Worm (Caenorhabditis elegans) whole organism, late embryonic: ENCODE results near the gene txt-18.

Experiments used
- C08G9.2 ChIP-seq: sonication (generic microtip); optimal IDR thresholded peaks from 2 replicates; lab custom pipeline; 2016; ENCODE audit warnings: mild to moderate bottlenecking, missing genetic modification characterization, moderate library complexity, missing compliant biosample characterization
- C38D4.7 ChIP-seq: fragments of 200-800 bp; sonication (Bioruptor generic); optimal IDR thresholded peaks from 2 replicates; lab custom pipeline; 2018; ENCODE audit warnings: mild to moderate bottlenecking, missing genetic modification characterization, moderate library complexity, missing compliant biosample characterization
- F13H6.1 ChIP-seq: sonication (generic microtip); optimal IDR thresholded peaks from 2 replicates; lab custom pipeline; 2016; ENCODE audit warnings: missing genetic modification characterization, missing compliant biosample characterization
- ama-1 ChIP-seq: fragments of 150-350 bp; optimal IDR thresholded peaks from 2 replicates; lab custom pipeline; 2014
- ceh-18 ChIP-seq: sonication (generic microtip); optimal IDR thresholded peaks from 2 replicates; lab custom pipeline; 2016; ENCODE audit warnings: missing genetic modification characterization, missing compliant biosample characterization
- ceh-19 ChIP-seq: fragments of 200-800 bp; sonication (Bioruptor generic); optimal IDR thresholded peaks from 2 replicates; lab custom pipeline; 2018; ENCODE audit warnings: mild to moderate bottlenecking, missing genetic modification characterization, missing compliant biosample characterization
- ceh-2 ChIP-seq: sonication (generic microtip); optimal IDR thresholded peaks from 2 replicates; lab custom pipeline; 2016; ENCODE audit warnings: missing genotype, missing genetic modification characterization, missing compliant biosample characterization
- ceh-22 ChIP-seq: sonication (generic microtip); optimal IDR thresholded peaks from 2 replicates; lab custom pipeline; 2017; ENCODE audit warnings: missing biosample characterization, missing genetic modification characterization
- ceh-30 ChIP-seq: fragments of 150-350 bp; optimal IDR thresholded peaks from 2 replicates; lab custom pipeline; 2014; ENCODE audit warnings: missing biosample characterization, missing genetic modification characterization
- ceh-34 ChIP-seq: sonication (generic microtip); optimal IDR thresholded peaks from 2 replicates; lab custom pipeline; 2016; ENCODE audit warnings: mild to moderate bottlenecking, missing genetic modification characterization, missing compliant biosample characterization
- ceh-45 ChIP-seq: fragments of 200-800 bp; sonication (Bioruptor generic); IDR thresholded peaks from 2 replicates; pipeline ENCODE4 v1.3.6; 2022; ENCODE audit warnings: missing genetic modification reagents, missing genetic modification characterization, missing compliant biosample characterization
- ceh-48 ChIP-seq: sonication (generic microtip); optimal IDR thresholded peaks from 2 replicates; lab custom pipeline; 2016; ENCODE audit warnings: missing genetic modification characterization, inconsistent platforms, missing compliant biosample characterization
- che-1 ChIP-seq: sonication (generic microtip); optimal IDR thresholded peaks from 2 replicates; lab custom pipeline; 2016; ENCODE audit warnings: mild to moderate bottlenecking, missing genetic modification characterization, missing compliant biosample characterization
- dve-1 ChIP-seq: sonication (generic microtip); optimal IDR thresholded peaks from 2 replicates; lab custom pipeline; 2017; ENCODE audit warnings: antibody characterized with exemption, mild to moderate bottlenecking, missing genetic modification characterization, missing compliant biosample characterization
- elt-2 ChIP-seq: sonication (generic microtip); optimal IDR thresholded peaks from 2 replicates; lab custom pipeline; 2016; ENCODE audit warnings: missing genetic modification reagents, missing genetic modification characterization, missing compliant biosample characterization
- elt-4 ChIP-seq: sonication (generic microtip); optimal IDR thresholded peaks from 2 replicates; lab custom pipeline; 2016; ENCODE audit warnings: missing genetic modification characterization, missing compliant biosample characterization
- eyg-1 ChIP-seq: sonication (generic microtip); optimal IDR thresholded peaks from 2 replicates; lab custom pipeline; 2016; ENCODE audit warnings: missing genotype, missing genetic modification characterization, missing compliant biosample characterization
- fax-1 ChIP-seq: sonication (generic microtip); optimal IDR thresholded peaks from 2 replicates; lab custom pipeline; 2016; ENCODE audit warnings: missing genotype, missing genetic modification characterization, missing compliant biosample characterization
- fkh-10 ChIP-seq: fragments of 150-350 bp; optimal IDR thresholded peaks from 2 replicates; lab custom pipeline; 2014; ENCODE audit warnings: missing biosample characterization, missing genetic modification reagents, missing genetic modification characterization
- fkh-6 ChIP-seq: sonication (generic microtip); optimal IDR thresholded peaks from 2 replicates; lab custom pipeline; 2016; ENCODE audit warnings: missing genetic modification characterization, missing compliant biosample characterization
- gmeb-2 ChIP-seq: sonication (generic microtip); optimal IDR thresholded peaks from 2 replicates; lab custom pipeline; 2016; ENCODE audit warnings: missing genetic modification characterization, inconsistent platforms, missing compliant biosample characterization
- hlh-13 ChIP-seq: fragments of 200-800 bp; sonication (Bioruptor generic); optimal IDR thresholded peaks from 2 replicates; lab custom pipeline; 2018; ENCODE audit warnings: mild to moderate bottlenecking, missing genetic modification characterization, missing compliant biosample characterization
- hlh-30 ChIP-seq: sonication (generic microtip); optimal IDR thresholded peaks from 2 replicates; lab custom pipeline; 2017; ENCODE audit warnings: antibody characterized with exemption, missing genetic modification characterization, missing compliant biosample characterization; ENCODE audit not compliant: insufficient read depth
- lim-6 ChIP-seq: sonication (generic microtip); optimal IDR thresholded peaks from 2 replicates; lab custom pipeline; 2016; ENCODE audit warnings: missing genetic modification characterization, missing compliant biosample characterization
- madf-2 ChIP-seq: sonication (generic microtip); optimal IDR thresholded peaks from 2 replicates; lab custom pipeline; 2017; ENCODE audit warnings: missing genetic modification characterization, missing compliant biosample characterization
- nfya-1 ChIP-seq: sonication (generic microtip); optimal IDR thresholded peaks from 2 replicates; lab custom pipeline; 2017; ENCODE audit warnings: missing genetic modification characterization, mild to moderate bottlenecking, missing compliant biosample characterization, antibody characterized with exemption, moderate library complexity
- pag-3 ChIP-seq: sonication (generic microtip); optimal IDR thresholded peaks from 2 replicates; lab custom pipeline; 2016; ENCODE audit warnings: missing compliant biosample characterization, missing genetic modification characterization, borderline replicate concordance
- pat-9 ChIP-seq: fragments of 200-800 bp; sonication (Bioruptor generic); optimal IDR thresholded peaks from 2 replicates; lab custom pipeline; 2018; ENCODE audit warnings: mild to moderate bottlenecking, missing genetic modification characterization, moderate library complexity, missing compliant biosample characterization
- pax-1 ChIP-seq: fragments of 150-350 bp; optimal IDR thresholded peaks from 2 replicates; lab custom pipeline; 2014; ENCODE audit warnings: missing biosample characterization, missing genetic modification characterization
- pros-1 ChIP-seq: fragments of 150-350 bp; optimal IDR thresholded peaks from 2 replicates; lab custom pipeline; 2014; ENCODE audit warnings: missing biosample characterization, missing genetic modification reagents, missing genetic modification characterization
- rnt-1 ChIP-seq: sonication (generic microtip); optimal IDR thresholded peaks from 2 replicates; lab custom pipeline; 2016; ENCODE audit warnings: missing genetic modification characterization, missing compliant biosample characterization
- sox-2 ChIP-seq: fragments of 200-800 bp; sonication (Bioruptor generic); IDR thresholded peaks from 2 replicates; pipeline ENCODE4 v1.3.6; 2022; ENCODE audit warnings: missing genetic modification reagents, missing genetic modification characterization, missing compliant biosample characterization
- syd-9 ChIP-seq: sonication (generic microtip); optimal IDR thresholded peaks from 2 replicates; lab custom pipeline; 2016; ENCODE audit warnings: mild to moderate bottlenecking, missing genetic modification characterization, moderate library complexity, missing compliant biosample characterization
- tbx-7 ChIP-seq: sonication (generic microtip); optimal IDR thresholded peaks from 2 replicates; lab custom pipeline; 2016; ENCODE audit warnings: missing genotype, missing genetic modification characterization, missing compliant biosample characterization
- unc-42 ChIP-seq: sonication (generic microtip); optimal IDR thresholded peaks from 2 replicates; lab custom pipeline; 2016; ENCODE audit warnings: missing genotype, missing genetic modification characterization, missing compliant biosample characterization
- zip-5 ChIP-seq: sonication (generic microtip); optimal IDR thresholded peaks from 2 replicates; lab custom pipeline; 2016; ENCODE audit warnings: missing genetic modification characterization, missing compliant biosample characterization
- ztf-16 ChIP-seq: sonication (generic microtip); optimal IDR thresholded peaks from 2 replicates; lab custom pipeline; 2017; ENCODE audit warnings: missing genetic modification characterization, missing compliant biosample characterization

txt-18 gene

ce11 chrII:6311459-6311858 lies 32.4 kb upstream of the txt-18 start:
- TF ChIP-seq ceh-45 (no peak), ztf-16 (tag; lab: Kevin White, UChicago) (no peak), pax-1 (tag; lab: Kevin White, UChicago) (no peak), sox-2 (GFP tag; lab: Robert Waterston, UW) (no peak), ceh-19 (GFP tag; lab: Kevin White, UChicago) (no peak), hlh-30 (tag; lab: Kevin White, UChicago) (no peak), lim-6 (no peak), ama-1 (lab: Kevin White, UChicago) (no peak), eyg-1 (no peak), fkh-10 (no peak), fax-1 (tag; lab: Kevin White, UChicago) (no peak), C08G9.2 (tag; lab: Kevin White, UChicago) (no peak), ceh-2 (no peak), fkh-6 (tag; lab: Kevin White, UChicago) (no peak)

ce11 chrII:6311888-6312287 lies 32.0 kb upstream of the txt-18 start:
- TF ChIP-seq hlh-13 (GFP tag; lab: Kevin White, UChicago) (no peak), ceh-22 (no peak), tbx-7 (tag; lab: Kevin White, UChicago) (no peak), rnt-1 (tag; lab: Kevin White, UChicago) (no peak), C38D4.7 (GFP tag; lab: Kevin White, UChicago) (no peak), unc-42 (tag; lab: Kevin White, UChicago) (no peak), gmeb-2 (tag; lab: Kevin White, UChicago) (no peak), ceh-18 (tag; lab: Kevin White, UChicago) (no peak), F13H6.1 (no peak), elt-2 (tag; lab: Kevin White, UChicago) (no peak), C08G9.2 (tag; lab: Kevin White, UChicago) (no peak), nfya-1 (tag; lab: Kevin White, UChicago) (no peak), ceh-30 (tag; lab: Kevin White, UChicago) (no peak), zip-5 (tag; lab: Kevin White, UChicago) (no peak), lim-6 (no peak), dve-1 (tag; lab: Kevin White, UChicago) (no peak)

ce11 chrII:6320655-6321388 lies 23.1 kb upstream of the txt-18 start, which contains the start of gene efr-3:
efr-3 (minus strand) TSS chrII:6321159.
- TF ChIP-seq ceh-48 (tag; lab: Kevin White, UChicago) (peak; percentile 90), unc-42 (tag; lab: Kevin White, UChicago) (peak; percentile 6), ceh-34 (tag; lab: Kevin White, UChicago) (no peak)

ce11 chrII:6322081-6322480 lies 21.8 kb upstream of the txt-18 start:
- TF ChIP-seq madf-2 (tag; lab: Kevin White, UChicago) (no peak), ceh-34 (tag; lab: Kevin White, UChicago) (no peak), lim-6 (no peak)

- no peak for TF ChIP-seq elt-4 (tag; lab: Kevin White, UChicago)
These were observed 20.9 kb upstream of the txt-18 start, which contains the start of gene C32D5.4 for ce11 chrII:6322979-6323378. C32D5.4 (minus strand) TSS chrII:6323079.

- TF ChIP-seq pat-9 (tag; lab: Kevin White, UChicago) (no peak), fax-1 (tag; lab: Kevin White, UChicago) (no peak), ceh-30 (tag; lab: Kevin White, UChicago) (no peak), ceh-18 (tag; lab: Kevin White, UChicago) (no peak), dve-1 (tag; lab: Kevin White, UChicago) (no peak), syd-9 (tag; lab: Kevin White, UChicago) (no peak), ceh-45 (no peak), pag-3 (tag; lab: Kevin White, UChicago) (no peak), che-1 (tag; lab: Kevin White, UChicago) (no peak), pros-1 (tag; lab: Kevin White, UChicago) (no peak), elt-4 (tag; lab: Kevin White, UChicago) (no peak)
These were observed 19.8 kb upstream of the txt-18 start, which contains the start of gene sma-6 for ce11 chrII:6324086-6324485. sma-6 (plus strand) TSS chrII:6324484.
